Fruit fly (Drosophila melanogaster) whole organism, embryonic: ENCODE results near the gene CG43136.

Source experiments
- Ada2b ChIP-seq: fragments of 200-800 bp; sonication (Bioruptor generic); IDR thresholded peaks from 2 replicates; pipeline ENCODE4 v1.3.6; 2022; ENCODE audit warnings: missing biosample characterization, missing genetic modification characterization
- Aef1 ChIP-seq: fragments of 200-800 bp; sonication (Bioruptor generic); IDR thresholded peaks from 3 replicates; pipeline ENCODE4 v1.3.6; 2022; ENCODE audit warnings: missing biosample characterization, missing genetic modification characterization
- Asciz ChIP-seq: fragments of 200-800 bp; sonication (Bioruptor generic); optimal IDR thresholded peaks from 2 replicates; lab custom pipeline; 2017; ENCODE audit warnings: missing biosample characterization, mild to moderate bottlenecking, missing genetic modification characterization, missing genetic modification reagents
- BEAF-32 ChIP-seq: fragments of 200-800 bp; sonication (Bioruptor generic); optimal IDR thresholded peaks from 3 replicates; lab custom pipeline; 2017; ENCODE audit warnings: missing biosample characterization, missing genetic modification characterization, mild to moderate bottlenecking, moderate library complexity, missing genetic modification reagents
- C15 ChIP-seq: fragments of 200-800 bp; sonication (Bioruptor generic); IDR thresholded peaks from 3 replicates; pipeline ENCODE4 v1.3.6; 2022; ENCODE audit warnings: missing biosample characterization, missing genetic modification characterization
- CG11504 ChIP-seq: fragments of 200-800 bp; sonication (Bioruptor generic); optimal IDR thresholded peaks from 3 replicates; lab custom pipeline; 2019; ENCODE audit warnings: missing biosample characterization, mild to moderate bottlenecking, missing genetic modification characterization, moderate library complexity
- CG11560 ChIP-seq: fragments of 200-800 bp; sonication (Bioruptor generic); IDR thresholded peaks from 3 replicates; pipeline ENCODE4 v1.3.6; 2022; ENCODE audit warnings: missing biosample characterization, missing genetic modification characterization
- CG12071 ChIP-seq: fragments of 200-800 bp; sonication (Bioruptor generic); optimal IDR thresholded peaks from 3 replicates; lab custom pipeline; 2018; ENCODE audit warnings: missing biosample characterization, mild to moderate bottlenecking, missing genetic modification characterization
- CG12391 ChIP-seq: fragments of 200-800 bp; sonication (Bioruptor generic); optimal IDR thresholded peaks from 3 replicates; lab custom pipeline; 2018; ENCODE audit warnings: missing biosample characterization, mild to moderate bottlenecking, missing genetic modification characterization, moderate library complexity
- CG15269 ChIP-seq: fragments of 200-800 bp; sonication (Bioruptor generic); optimal IDR thresholded peaks from 2 replicates; lab custom pipeline; 2018; ENCODE audit warnings: missing biosample characterization, mild to moderate bottlenecking, missing genetic modification characterization, moderate library complexity
- CG15696 ChIP-seq: fragments of 200-800 bp; sonication (Bioruptor generic); optimal IDR thresholded peaks from 2 replicates; lab custom pipeline; 2019; ENCODE audit warnings: missing biosample characterization, mild to moderate bottlenecking, missing genetic modification characterization, moderate library complexity
- CG1602 ChIP-seq: fragments of 200-800 bp; sonication (Bioruptor generic); optimal IDR thresholded peaks from 3 replicates; lab custom pipeline; 2016; ENCODE audit warnings: missing biosample characterization, missing genetic modification characterization
- CG17361 ChIP-seq: fragments of 200-800 bp; sonication (Bioruptor generic); IDR thresholded peaks from 3 replicates; pipeline ENCODE4 v1.3.6; 2022; ENCODE audit warnings: missing biosample characterization, missing genetic modification characterization
- CG18599 ChIP-seq: fragments of 200-800 bp; sonication (Bioruptor generic); optimal IDR thresholded peaks from 3 replicates; lab custom pipeline; 2017; ENCODE audit warnings: missing biosample characterization, missing genetic modification characterization, mild to moderate bottlenecking, moderate library complexity, missing genetic modification reagents
- CG2120 ChIP-seq: fragments of 200-800 bp; sonication (Bioruptor generic); optimal IDR thresholded peaks from 3 replicates; lab custom pipeline; 2016; ENCODE audit warnings: missing biosample characterization, missing genetic modification characterization
- CG30431 ChIP-seq: fragments of 200-800 bp; sonication (Bioruptor generic); optimal IDR thresholded peaks from 2 replicates; lab custom pipeline; 2017; ENCODE audit warnings: missing biosample characterization, missing genetic modification characterization
- CG34224 ChIP-seq: fragments of 200-800 bp; sonication (Bioruptor generic); IDR thresholded peaks from 3 replicates; pipeline ENCODE4 v1.3.6; 2022; ENCODE audit warnings: missing biosample characterization, missing genetic modification characterization; ENCODE audit not compliant: partially characterized antibody
- CG6791 ChIP-seq: fragments of 200-800 bp; sonication (Bioruptor generic); IDR thresholded peaks from 3 replicates; pipeline ENCODE4 v1.3.6; 2022; ENCODE audit warnings: missing biosample characterization, missing genetic modification characterization; ENCODE audit not compliant: partially characterized antibody
- CG7271 ChIP-seq: fragments of 200-800 bp; sonication (Bioruptor generic); optimal IDR thresholded peaks from 2 replicates; lab custom pipeline; 2018; ENCODE audit warnings: missing biosample characterization, mild to moderate bottlenecking, missing genetic modification characterization, moderate library complexity
- CG7372 ChIP-seq: fragments of 200-800 bp; sonication (Bioruptor generic); IDR thresholded peaks from 2 replicates; pipeline ENCODE4 v1.3.6; 2022; ENCODE audit warnings: missing biosample characterization, missing genetic modification characterization
- CG7745 ChIP-seq: fragments of 200-800 bp; sonication (Bioruptor generic); optimal IDR thresholded peaks from 2 replicates; lab custom pipeline; 2018; ENCODE audit warnings: missing biosample characterization, mild to moderate bottlenecking, missing genetic modification characterization, moderate library complexity
- CG8924 ChIP-seq: fragments of 200-800 bp; optimal IDR thresholded peaks from 3 replicates; lab custom pipeline; 2019; ENCODE audit warnings: missing biosample characterization, mild to moderate bottlenecking, missing genetic modification characterization, moderate library complexity
- Dad ChIP-seq: fragments of 200-800 bp; sonication (Bioruptor generic); optimal IDR thresholded peaks from 3 replicates; lab custom pipeline; 2016; ENCODE audit warnings: missing biosample characterization, missing genetic modification characterization
- Dll ChIP-seq: fragments of 200-800 bp; sonication (Bioruptor generic); IDR thresholded peaks from 4 replicates; pipeline ENCODE4 v1.3.6; 2022; ENCODE audit warnings: missing biosample characterization, missing genetic modification characterization; ENCODE audit not compliant: partially characterized antibody
- Dref ChIP-seq: fragments of 200-800 bp; sonication (Bioruptor generic); IDR thresholded peaks from 2 replicates; pipeline ENCODE4 v1.3.6; 2022; ENCODE audit warnings: missing biosample characterization, missing genetic modification characterization
- HHEX ChIP-seq: fragments of 200-800 bp; sonication (Bioruptor generic); optimal IDR thresholded peaks from 3 replicates; lab custom pipeline; 2017; ENCODE audit warnings: missing biosample characterization, mild to moderate bottlenecking, missing genetic modification characterization, missing genetic modification reagents
- HmgZ ChIP-seq: fragments of 200-800 bp; sonication (Bioruptor generic); optimal IDR thresholded peaks from 2 replicates; lab custom pipeline; 2018; ENCODE audit warnings: missing biosample characterization, mild to moderate bottlenecking, missing genetic modification characterization
- Hr3 ChIP-seq: fragments of 200-800 bp; sonication (Bioruptor generic); optimal IDR thresholded peaks from 3 replicates; lab custom pipeline; 2016; ENCODE audit warnings: missing biosample characterization, missing genetic modification characterization
- Max ChIP-seq: fragments of 200-800 bp; sonication (Bioruptor generic); optimal IDR thresholded peaks from 2 replicates; lab custom pipeline; 2016; ENCODE audit warnings: missing biosample characterization, mild to moderate bottlenecking, missing genetic modification characterization
- NfI ChIP-seq: fragments of 200-800 bp; sonication (Bioruptor generic); optimal IDR thresholded peaks from 3 replicates; lab custom pipeline; 2018; ENCODE audit warnings: missing biosample characterization, mild to moderate bottlenecking, missing genetic modification characterization, moderate library complexity
- Oli ChIP-seq: fragments of 200-800 bp; sonication (Bioruptor generic); optimal IDR thresholded peaks from 2 replicates; lab custom pipeline; 2018; ENCODE audit warnings: missing biosample characterization, mild to moderate bottlenecking, missing genetic modification characterization, moderate library complexity
- Rfx ChIP-seq: fragments of 200-800 bp; sonication (Bioruptor generic); IDR thresholded peaks from 2 replicates; pipeline ENCODE4 v1.3.6; 2022; ENCODE audit warnings: missing biosample characterization, missing genetic modification characterization
- Ssrp ChIP-seq: fragments of 200-800 bp; sonication (Bioruptor generic); optimal IDR thresholded peaks from 2 replicates; lab custom pipeline; 2018; ENCODE audit warnings: missing biosample characterization, mild to moderate bottlenecking, missing genetic modification characterization, moderate library complexity
- cato ChIP-seq: fragments of 200-800 bp; sonication (Bioruptor generic); optimal IDR thresholded peaks from 2 replicates; lab custom pipeline; 2016; ENCODE audit warnings: missing biosample characterization, missing genetic modification characterization, borderline replicate concordance
- corto ChIP-seq: fragments of 200-800 bp; sonication (Bioruptor generic); optimal IDR thresholded peaks from 2 replicates; lab custom pipeline; 2016; ENCODE audit warnings: missing biosample characterization, mild to moderate bottlenecking, missing genetic modification characterization, moderate library complexity
- crol ChIP-seq: fragments of 200-800 bp; sonication (Bioruptor generic); IDR thresholded peaks from 2 replicates; pipeline ENCODE4 v1.3.6; 2022; ENCODE audit warnings: missing biosample characterization, missing genetic modification characterization
- esg ChIP-seq: fragments of 200-800 bp; sonication (Bioruptor generic); conservative IDR thresholded peaks from 2 replicates; pipeline ENCODE4 v1.3.6; 2022; ENCODE audit warnings: missing biosample characterization, missing genetic modification characterization
- fd102C ChIP-seq: fragments of 200-800 bp; sonication (Bioruptor generic); optimal IDR thresholded peaks from 2 replicates; lab custom pipeline; 2018; ENCODE audit warnings: missing biosample characterization, mild to moderate bottlenecking, missing genetic modification characterization, moderate library complexity
- fd96Cb ChIP-seq: fragments of 200-800 bp; sonication (Bioruptor generic); optimal IDR thresholded peaks from 2 replicates; lab custom pipeline; 2018; ENCODE audit warnings: missing biosample characterization, mild to moderate bottlenecking, missing genetic modification characterization, moderate library complexity
- gcm ChIP-seq: fragments of 200-800 bp; sonication (Bioruptor generic); optimal IDR thresholded peaks from 2 replicates; lab custom pipeline; 2019; ENCODE audit warnings: missing biosample characterization, mild to moderate bottlenecking, missing genetic modification characterization, moderate library complexity
- grn ChIP-seq: fragments of 200-800 bp; sonication (Bioruptor generic); optimal IDR thresholded peaks from 3 replicates; lab custom pipeline; 2017; ENCODE audit warnings: missing biosample characterization, missing genetic modification characterization
- hb ChIP-seq: fragments of 200-800 bp; sonication (Bioruptor generic); IDR thresholded peaks from 3 replicates; pipeline ENCODE4 v1.3.6; 2022; ENCODE audit warnings: missing biosample characterization, missing genetic modification characterization; ENCODE audit not compliant: partially characterized antibody
- insv ChIP-seq, 2 experiments: fragments of 200-800 bp; sonication (Bioruptor generic); optimal IDR thresholded peaks; 3 replicates each; lab custom pipeline; 2016 to 2018; ENCODE audit warnings: missing biosample characterization in 2 of 2, missing genetic modification characterization in 2 of 2
- knrl ChIP-seq: fragments of 200-800 bp; sonication (Bioruptor generic); IDR thresholded peaks from 3 replicates; pipeline ENCODE4 v1.3.6; 2022; ENCODE audit warnings: missing biosample characterization, missing genetic modification characterization; ENCODE audit not compliant: partially characterized antibody
- lov ChIP-seq, 2 experiments: fragments of 200-800 bp in 1 of 2; fragments of >200 bp in 1 of 2; sonication (Bioruptor generic) in 1 of 2; IDR thresholded peaks in 1 of 2; optimal IDR thresholded peaks in 1 of 2; 2 replicates in 1 of 2; 3 replicates in 1 of 2; pipeline versions ENCODE4 v1.3.6 to Lab custom; 2017 to 2022; ENCODE audit warnings: missing biosample characterization in 1 of 2, missing genetic modification characterization in 1 of 2
- nerfin-2 ChIP-seq: fragments of 200-800 bp; sonication (Bioruptor generic); IDR thresholded peaks from 2 replicates; pipeline ENCODE4 v1.3.6; 2022; ENCODE audit warnings: missing biosample characterization, missing genetic modification characterization; ENCODE audit not compliant: partially characterized antibody
- prd ChIP-seq, 3 experiments: fragments of >200 bp in 2 of 3; fragments of 200-800 bp in 1 of 3; sonication (Bioruptor generic) in 1 of 3; optimal IDR thresholded peaks in 2 of 3; IDR thresholded peaks in 1 of 3; 2 replicates in 2 of 3; 3 replicates in 1 of 3; pipeline versions ENCODE4 v1.3.6 to Lab custom; 2017 to 2022; ENCODE audit warnings: missing biosample characterization in 1 of 3, missing genetic modification characterization in 1 of 3
- tin ChIP-seq: fragments of 200-800 bp; sonication (Bioruptor generic); optimal IDR thresholded peaks from 3 replicates; lab custom pipeline; 2016; ENCODE audit warnings: missing biosample characterization, missing genetic modification characterization
- zen2 ChIP-seq: fragments of 200-800 bp; sonication (Bioruptor generic); IDR thresholded peaks from 3 replicates; pipeline ENCODE4 v1.3.6; 2022; ENCODE audit warnings: missing biosample characterization, missing genetic modification characterization; ENCODE audit not compliant: partially characterized antibody

CG43136 gene

dm6 chrX:5876584-5876983 lies 23.0 kb downstream of the CG43136 start, which contains the start of gene mof (continued):
- TF ChIP-seq NfI (GFP tag; lab: Kevin White, UChicago): no peak
- TF ChIP-seq CG8924 (tag; lab: Kevin White, UChicago): no peak
- TF ChIP-seq CG6791 (GFP tag; lab: Robert Waterston, UW): peak; percentile 79
- TF ChIP-seq HHEX (GFP tag; lab: Kevin White, UChicago): no peak
- no peak for TF ChIP-seq Hr3 (GFP tag; lab: Kevin White, UChicago)
- TF ChIP-seq CG7372 (GFP tag; lab: Robert Waterston, UW): no peak
- no peak for TF ChIP-seq CG7271 (tag; lab: Kevin White, UChicago)
- no peak for TF ChIP-seq Aef1 (GFP tag; lab: Robert Waterston, UW)
- no peak for TF ChIP-seq CG17361 (GFP tag; lab: Robert Waterston, UW)
- no peak for TF ChIP-seq fd96Cb (tag; lab: Kevin White, UChicago)
- TF ChIP-seq CG11560 (tag; lab: Robert Waterston, UW): no peak
- TF ChIP-seq CG12071 (GFP tag; lab: Kevin White, UChicago): no peak
- TF ChIP-seq crol (GFP tag; lab: Robert Waterston, UW): no peak
- TF ChIP-seq CG11504 (tag; lab: Kevin White, UChicago): no peak
- no peak for TF ChIP-seq CG15696 (tag; lab: Kevin White, UChicago)
- TF ChIP-seq fd102C (GFP tag; lab: Kevin White, UChicago): no peak
- TF ChIP-seq prd (optimal IDR thresholded peaks at IDR 0.05; lab: Kevin White, UChicago): no peak
- no peak for TF ChIP-seq prd (GFP tag; IDR thresholded peaks at IDR 0.05; lab: Robert Waterston, UW)
- no peak for TF ChIP-seq insv (GFP tag; optimal IDR thresholded peaks at IDR 0.05; lab: Kevin White, UChicago)
- no peak for TF ChIP-seq tin (GFP tag; lab: Kevin White, UChicago)
- no peak for TF ChIP-seq CG15269 (tag; lab: Kevin White, UChicago)
- no peak for TF ChIP-seq Ssrp (tag; lab: Kevin White, UChicago)
- no peak for TF ChIP-seq cato (GFP tag; lab: Kevin White, UChicago)
- TF ChIP-seq knrl (GFP tag; lab: Robert Waterston, UW): peak; percentile 57; the same call in 2 of the 3 replicates
- no peak for TF ChIP-seq Dad (GFP tag; lab: Kevin White, UChicago)
- no peak for TF ChIP-seq CG12391 (tag; lab: Kevin White, UChicago)
- no peak for TF ChIP-seq Asciz (GFP tag; lab: Kevin White, UChicago)
- TF ChIP-seq C15 (GFP tag; lab: Robert Waterston, UW): no peak
- no peak for TF ChIP-seq HmgZ
- TF ChIP-seq grn: no peak
- TF ChIP-seq Dref (GFP tag; lab: Robert Waterston, UW): peak; percentile 81
- TF ChIP-seq CG7745 (tag; lab: Kevin White, UChicago): no peak
- no peak for TF ChIP-seq CG1602 (GFP tag; lab: Kevin White, UChicago)
- TF ChIP-seq CG18599 (GFP tag; lab: Kevin White, UChicago): no peak
- peak; percentile 62 for TF ChIP-seq BEAF-32 (GFP tag; lab: Kevin White, UChicago)
- TF ChIP-seq CG34224: peak; percentile 85
- TF ChIP-seq Dll: peak; percentile 74
- TF ChIP-seq Ada2b: no peak
- TF ChIP-seq zen2 (GFP tag; lab: Robert Waterston, UW): peak; percentile 74
- no peak for TF ChIP-seq Rfx
- TF ChIP-seq CG30431 (GFP tag; lab: Kevin White, UChicago): no peak
- TF ChIP-seq Max (GFP tag; lab: Kevin White, UChicago): no peak
- no peak for TF ChIP-seq hb (GFP tag; lab: Robert Waterston, UW)
- TF ChIP-seq CG2120 (GFP tag; lab: Kevin White, UChicago): no peak
- TF ChIP-seq nerfin-2: peak; percentile 86
- no peak for TF ChIP-seq corto (GFP tag; lab: Kevin White, UChicago)
- no peak for TF ChIP-seq esg (GFP tag; lab: Robert Waterston, UW)
- no peak for TF ChIP-seq lov (optimal IDR thresholded peaks at IDR 0.05; lab: Kevin White, UChicago)
- TF ChIP-seq lov (GFP tag; IDR thresholded peaks at IDR 0.05; lab: Robert Waterston, UW): no peak
- TF ChIP-seq Oli (tag; lab: Kevin White, UChicago): no peak
- no peak for TF ChIP-seq gcm (GFP tag; lab: Kevin White, UChicago)
